Worm (Caenorhabditis elegans) whole organism, L4 larva: Measurements from ENCODE around the gene ifc-2.

Source experiments
- F49E8.2 ChIP-seq: sonication (generic microtip); optimal IDR thresholded peaks from 2 replicates; lab custom pipeline; 2016; ENCODE audit warnings: missing compliant biosample characterization, mild to moderate bottlenecking, missing genetic modification characterization, borderline replicate concordance
- R02D3.7 ChIP-seq: fragments of 150-350 bp; sonication (generic microtip); optimal IDR thresholded peaks from 3 replicates; lab custom pipeline; 2014; ENCODE audit warnings: missing biosample characterization, missing genetic modification characterization
- Y5F2A.4 ChIP-seq: fragments of 200-800 bp; sonication (Bioruptor generic); optimal IDR thresholded peaks from 2 replicates; lab custom pipeline; 2018; ENCODE audit warnings: mild to moderate bottlenecking, missing genetic modification characterization, missing compliant biosample characterization
- ama-1 ChIP-seq: fragments of 150-350 bp; optimal IDR thresholded peaks from 2 replicates; lab custom pipeline; 2014; ENCODE audit warnings: inconsistent platforms, mixed read lengths
- ceh-82 ChIP-seq: sonication (generic microtip); optimal IDR thresholded peaks from 2 replicates; lab custom pipeline; 2017; ENCODE audit warnings: missing biosample characterization, missing genetic modification characterization
- cey-2 ChIP-seq: sonication (generic microtip); optimal IDR thresholded peaks from 3 replicates; lab custom pipeline; 2017; ENCODE audit warnings: missing genetic modification characterization, mild to moderate bottlenecking, missing compliant biosample characterization, antibody characterized with exemption, borderline replicate concordance; ENCODE audit not compliant: insufficient read depth
- daf-16 ChIP-seq, 3 experiments: sonication (generic microtip); optimal IDR thresholded peaks; 2 replicates each; lab custom pipeline; 2016 to 2017; ENCODE audit warnings: missing genetic modification characterization in 3 of 3, missing genetic modification reagents in 3 of 3, mild to moderate bottlenecking in 2 of 3, missing compliant biosample characterization in 2 of 3, missing biosample characterization in 1 of 3, moderate library complexity in 1 of 3
- daf-8 ChIP-seq: fragments of 200-800 bp; sonication (Bioruptor generic); IDR thresholded peaks from 2 replicates; pipeline ENCODE4 v1.3.6; 2022; ENCODE audit warnings: missing genetic modification characterization, missing compliant biosample characterization
- dmd-6 ChIP-seq: fragments of 200-800 bp; sonication (Bioruptor generic); IDR thresholded peaks from 2 replicates; pipeline ENCODE4 v1.3.6; 2022; ENCODE audit warnings: missing genetic modification reagents, missing genetic modification characterization, missing compliant biosample characterization
- dmd-8 ChIP-seq: fragments of 200-800 bp; sonication (Bioruptor generic); IDR thresholded peaks from 2 replicates; pipeline ENCODE4 v1.3.6; 2022; ENCODE audit warnings: missing genetic modification characterization, missing compliant biosample characterization
- dpl-1 ChIP-seq: fragments of 150-350 bp; optimal IDR thresholded peaks from 2 replicates; lab custom pipeline; 2014; ENCODE audit warnings: missing biosample characterization, missing genetic modification reagents, missing genetic modification characterization
- egl-27 ChIP-seq: sonication (generic microtip); optimal IDR thresholded peaks from 3 replicates; lab custom pipeline; 2017; ENCODE audit warnings: missing biosample characterization, missing genetic modification reagents, missing genetic modification characterization
- fos-1 ChIP-seq: fragments of 150-350 bp; optimal IDR thresholded peaks from 2 replicates; lab custom pipeline; 2014; ENCODE audit warnings: missing biosample characterization, missing genetic modification characterization
- hlh-11 ChIP-seq: fragments of 200-800 bp; sonication (Bioruptor generic); optimal IDR thresholded peaks from 2 replicates; lab custom pipeline; 2018; ENCODE audit warnings: mild to moderate bottlenecking, missing genetic modification characterization, missing compliant biosample characterization
- jun-1 ChIP-seq: fragments of 150-350 bp; optimal IDR thresholded peaks from 2 replicates; lab custom pipeline; 2014; ENCODE audit warnings: missing biosample characterization, missing genetic modification reagents, missing genetic modification characterization
- lin-15B ChIP-seq: fragments of 150-350 bp; sonication (generic microtip); optimal IDR thresholded peaks from 3 replicates; lab custom pipeline; 2014; ENCODE audit warnings: missing biosample characterization, missing genetic modification characterization
- lin-38 ChIP-seq: fragments of 200-800 bp; sonication (Bioruptor generic); IDR thresholded peaks from 2 replicates; pipeline ENCODE4 v1.3.6; 2022; ENCODE audit warnings: missing genetic modification reagents, missing genetic modification characterization, missing compliant biosample characterization
- lin-39 ChIP-seq: fragments of 150-350 bp; optimal IDR thresholded peaks from 2 replicates; lab custom pipeline; 2014; ENCODE audit warnings: missing biosample characterization, missing genetic modification reagents, missing genetic modification characterization
- lsy-2 ChIP-seq, 2 experiments: fragments of 150-350 bp in 1 of 2; sonication (generic microtip) in 1 of 2; optimal IDR thresholded peaks; 2 replicates each; lab custom pipeline; 2014 to 2017; ENCODE audit warnings: missing biosample characterization in 2 of 2, missing genetic modification characterization in 2 of 2
- madf-9 ChIP-seq: fragments of 200-800 bp; sonication (Bioruptor generic); conservative IDR thresholded peaks from 2 replicates; pipeline ENCODE4 v1.3.6; 2022; ENCODE audit warnings: missing genetic modification reagents, missing genetic modification characterization, missing compliant biosample characterization
- mdt-29 ChIP-seq: fragments of 200-800 bp; sonication (Bioruptor generic); IDR thresholded peaks from 2 replicates; pipeline ENCODE4 v1.3.6; 2022; ENCODE audit warnings: missing genetic modification reagents, missing genetic modification characterization, missing compliant biosample characterization
- mes-2 ChIP-seq: sonication (generic microtip); optimal IDR thresholded peaks from 2 replicates; lab custom pipeline; 2016; ENCODE audit warnings: missing genotype, mild to moderate bottlenecking, missing genetic modification characterization, missing compliant biosample characterization; ENCODE audit not compliant: poor library complexity, severe bottlenecking
- mxl-3 ChIP-seq: fragments of 200-800 bp; sonication (Bioruptor generic); optimal IDR thresholded peaks from 2 replicates; lab custom pipeline; 2018; ENCODE audit warnings: mild to moderate bottlenecking, missing genetic modification characterization, missing compliant biosample characterization
- nhr-10 ChIP-seq: fragments of 150-350 bp; optimal IDR thresholded peaks from 2 replicates; lab custom pipeline; 2014; ENCODE audit warnings: missing biosample characterization, missing genetic modification characterization
- nhr-41 ChIP-seq: fragments of 200-800 bp; sonication (Bioruptor generic); IDR thresholded peaks from 2 replicates; pipeline ENCODE4 v1.3.6; 2022; ENCODE audit warnings: missing genetic modification reagents, missing genetic modification characterization, missing compliant biosample characterization
- nhr-42 ChIP-seq: fragments of 200-800 bp; sonication (Bioruptor generic); IDR thresholded peaks from 2 replicates; pipeline ENCODE4 v1.3.6; 2022; ENCODE audit warnings: missing genetic modification characterization, missing compliant biosample characterization
- nhr-6 ChIP-seq: fragments of 150-350 bp; optimal IDR thresholded peaks from 2 replicates; lab custom pipeline; 2014; ENCODE audit warnings: missing biosample characterization, missing genetic modification characterization
- nhr-76 ChIP-seq: fragments of 150-350 bp; optimal IDR thresholded peaks from 2 replicates; lab custom pipeline; 2014; ENCODE audit warnings: missing biosample characterization, missing genetic modification characterization
- pqm-1 ChIP-seq: sonication (generic microtip); optimal IDR thresholded peaks from 2 replicates; lab custom pipeline; 2017; ENCODE audit warnings: missing biosample characterization, missing genetic modification characterization
- snpc-1.2 ChIP-seq: fragments of 200-800 bp; sonication (Bioruptor generic); IDR thresholded peaks from 2 replicates; pipeline ENCODE4 v1.3.6; 2022; ENCODE audit warnings: missing genetic modification reagents, missing genetic modification characterization, missing compliant biosample characterization
- snpc-4 ChIP-seq: fragments of 150-350 bp; optimal IDR thresholded peaks from 2 replicates; lab custom pipeline; 2014; ENCODE audit warnings: missing biosample characterization, missing genetic modification characterization
- spr-1 ChIP-seq: sonication (generic microtip); optimal IDR thresholded peaks from 2 replicates; lab custom pipeline; 2016; ENCODE audit warnings: mild to moderate bottlenecking, missing genetic modification characterization, missing compliant biosample characterization
- spr-3 ChIP-seq: fragments of 200-800 bp; sonication (Bioruptor generic); optimal IDR thresholded peaks from 2 replicates; lab custom pipeline; 2018; ENCODE audit warnings: mild to moderate bottlenecking, missing genetic modification characterization, missing compliant biosample characterization
- unc-130 ChIP-seq: sonication (generic microtip); optimal IDR thresholded peaks from 2 replicates; lab custom pipeline; 2016; ENCODE audit warnings: missing genetic modification reagents, missing genetic modification characterization, missing compliant biosample characterization
- unc-39 ChIP-seq: sonication (generic microtip); optimal IDR thresholded peaks from 2 replicates; lab custom pipeline; 2017; ENCODE audit warnings: missing biosample characterization, missing genetic modification characterization
- unc-62 ChIP-seq, 3 experiments: fragments of 150-350 bp in 1 of 3; sonication (generic microtip); optimal IDR thresholded peaks in 2 of 3; peaks in 1 of 3; 1 replicate in 1 of 3; 2 replicates in 2 of 3; lab custom pipeline; 2014 to 2017; ENCODE audit warnings: missing biosample characterization in 3 of 3, missing genetic modification characterization in 3 of 3, missing genetic modification reagents in 3 of 3, missing genotype in 1 of 3
- vab-7 ChIP-seq: fragments of 200-800 bp; sonication (Bioruptor generic); IDR thresholded peaks from 2 replicates; pipeline ENCODE4 v1.3.6; 2022; ENCODE audit warnings: missing genetic modification reagents, missing genetic modification characterization, missing compliant biosample characterization
- zfp-3 ChIP-seq: fragments of 200-800 bp; sonication (Bioruptor generic); conservative IDR thresholded peaks from 2 replicates; pipeline ENCODE4 v1.3.6; 2022; ENCODE audit warnings: missing genetic modification reagents, missing genetic modification characterization, missing compliant biosample characterization

The ifc-2 gene

ce11 chrX:636893-637292 is 17.8 kb downstream of the ifc-2 start, which contains the start of gene pha-2:
TSS of gene pha-2 (minus strand) at chrX:636993.
- TF ChIP-seq lin-15B (tag; lab: Kevin White, UChicago) (no peak), spr-3 (GFP tag; lab: Kevin White, UChicago) (no peak), mxl-3 (GFP tag; lab: Kevin White, UChicago) (no peak), egl-27 (tag; lab: Kevin White, UChicago) (no peak), ceh-82 (no peak), mes-2 (tag; lab: Kevin White, UChicago) (no peak), vab-7 (GFP tag; lab: Robert Waterston, UW) (no peak), mdt-29 (GFP tag; lab: Robert Waterston, UW) (no peak), nhr-76 (no peak), daf-16 (GFP tag; optimal IDR thresholded peaks at IDR 0.05; lab: Kevin White, UChicago) (no peak), daf-16 (tag; optimal IDR thresholded peaks at IDR 0.05; lab: Kevin White, UChicago) (no peak), daf-8 (GFP tag; lab: Robert Waterston, UW) (no peak), ama-1 (lab: Kevin White, UChicago) (no peak), lsy-2 (tag; optimal IDR thresholded peaks at IDR 0.05; lab: Kevin White, UChicago) (no peak), snpc-1.2 (GFP tag; lab: Robert Waterston, UW) (no peak), cey-2 (no peak), dpl-1 (GFP tag; lab: Kevin White, UChicago) (no peak), snpc-4 (tag; lab: Kevin White, UChicago) (no peak), hlh-11 (tag; lab: Kevin White, UChicago) (no peak), unc-130 (no peak)

ce11 chrX:629134-629533 is 25.6 kb downstream of the ifc-2 start, which contains the start of gene M6.4:
TSS of gene M6.4 (plus strand) at chrX:629188.
- peak in 1 of 2 experiments; percentile 50 for TF ChIP-seq unc-62 (GFP tag; optimal IDR thresholded peaks at IDR 0.05 in 1 of 2; lab: Kevin White, UChicago)
- TF ChIP-seq unc-62 (tag; optimal IDR thresholded peaks at IDR 0.05; lab: Kevin White, UChicago): no peak
- no peak for TF ChIP-seq jun-1 (tag; lab: Kevin White, UChicago)

ce11 chrX:621688-622087 is 33.0 kb downstream of the ifc-2 start:
- TF ChIP-seq dmd-6 (GFP tag; lab: Robert Waterston, UW) (no peak), Y5F2A.4 (GFP tag; lab: Kevin White, UChicago) (no peak)

ce11 chrX:621190-621589 is 33.5 kb downstream of the ifc-2 start, which contains the start of gene unc-96:
TSS of gene unc-96 (minus strand) at chrX:621290.
- no peak for TF ChIP-seq nhr-41
- TF ChIP-seq lin-39 (tag; lab: Kevin White, UChicago): no peak
- no peak for TF ChIP-seq dpl-1 (GFP tag; lab: Kevin White, UChicago)
- TF ChIP-seq dmd-8 (GFP tag; lab: Robert Waterston, UW): no peak
- no peak for TF ChIP-seq zfp-3 (GFP tag; lab: Robert Waterston, UW)
- no peak for TF ChIP-seq madf-9 (GFP tag; lab: Robert Waterston, UW)
- no peak for TF ChIP-seq pqm-1
- no peak for TF ChIP-seq nhr-42 (GFP tag; lab: Robert Waterston, UW)
- TF ChIP-seq F49E8.2: no peak
- TF ChIP-seq Y5F2A.4 (GFP tag; lab: Kevin White, UChicago): no peak
- no peak for TF ChIP-seq spr-1 (tag; lab: Kevin White, UChicago)
- no peak for TF ChIP-seq fos-1 (tag; lab: Kevin White, UChicago)
- TF ChIP-seq nhr-10 (tag; lab: Kevin White, UChicago): no peak
- no peak for TF ChIP-seq R02D3.7 (tag; lab: Kevin White, UChicago)
- TF ChIP-seq unc-39 (tag; lab: Kevin White, UChicago): no peak
- no peak for TF ChIP-seq nhr-6 (tag; lab: Kevin White, UChicago)
- no peak for TF ChIP-seq lin-38 (GFP tag; lab: Robert Waterston, UW)
